Fruit fly (Drosophila melanogaster): Measurements from ENCODE around the gene msl-2.

The msl-2 gene

DNA sequence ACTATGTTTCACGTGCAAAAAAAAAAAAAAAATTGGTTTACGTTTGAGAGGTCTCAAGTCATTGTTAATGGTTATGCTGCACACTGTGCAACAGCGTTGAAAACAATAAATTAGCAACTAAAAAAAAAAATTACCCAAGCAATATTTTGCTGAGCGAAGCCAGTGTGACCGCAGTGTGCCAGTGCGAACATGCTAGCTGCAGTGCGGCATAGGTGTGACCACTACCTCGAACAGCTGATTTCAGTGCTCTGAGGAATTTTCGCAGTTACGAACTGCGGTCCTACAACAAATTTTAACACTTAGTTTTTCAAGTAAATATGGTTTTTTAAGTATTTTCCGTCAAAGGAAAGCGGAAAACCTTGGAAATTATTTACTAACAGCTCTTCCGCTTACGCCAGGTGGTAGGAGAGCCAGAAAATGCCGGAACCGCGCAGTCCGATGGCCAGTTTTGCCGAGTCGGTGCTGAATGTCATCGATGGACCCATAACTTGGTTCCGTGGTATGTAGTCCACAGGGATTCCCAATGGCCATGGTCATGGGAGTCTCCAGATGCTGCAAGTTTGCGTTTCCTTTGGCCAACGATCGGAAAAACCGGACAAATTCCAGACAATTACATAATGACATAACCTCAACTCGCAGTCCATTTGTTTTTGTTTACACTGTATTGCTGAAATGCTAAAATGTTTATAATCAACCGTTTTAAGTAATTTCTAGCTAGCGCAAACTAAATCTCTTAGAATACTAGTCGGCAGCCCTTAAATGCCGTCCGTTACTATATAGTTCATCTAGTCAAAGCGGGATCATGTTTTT, at the start of gene msl-2, which contains the start of gene ND-PDSW:
msl-2 (minus strand) TSS at position 195 of the 810 bp plus-strand sequence.
ND-PDSW (plus strand) TSS at position 240 of the 810 bp plus-strand sequence.
- peak; percentile 27 for TF ChIP-seq tj (GFP tag; optimal IDR thresholded peaks at IDR 0.05)
- peak; percentile 32 for TF ChIP-seq Mnt (GFP tag; optimal IDR thresholded peaks at IDR 0.05)
- TF ChIP-seq CG5204 (GFP tag; optimal IDR thresholded peaks at IDR 0.05), result no peak
- no peak for TF ChIP-seq Crg-1 (GFP tag; optimal IDR thresholded peaks at IDR 0.05)
- no peak for TF ChIP-seq toe (GFP tag; optimal IDR thresholded peaks at IDR 0.05)
- no peak for TF ChIP-seq CG33017 (tag; optimal IDR thresholded peaks at IDR 0.05)

DNA sequence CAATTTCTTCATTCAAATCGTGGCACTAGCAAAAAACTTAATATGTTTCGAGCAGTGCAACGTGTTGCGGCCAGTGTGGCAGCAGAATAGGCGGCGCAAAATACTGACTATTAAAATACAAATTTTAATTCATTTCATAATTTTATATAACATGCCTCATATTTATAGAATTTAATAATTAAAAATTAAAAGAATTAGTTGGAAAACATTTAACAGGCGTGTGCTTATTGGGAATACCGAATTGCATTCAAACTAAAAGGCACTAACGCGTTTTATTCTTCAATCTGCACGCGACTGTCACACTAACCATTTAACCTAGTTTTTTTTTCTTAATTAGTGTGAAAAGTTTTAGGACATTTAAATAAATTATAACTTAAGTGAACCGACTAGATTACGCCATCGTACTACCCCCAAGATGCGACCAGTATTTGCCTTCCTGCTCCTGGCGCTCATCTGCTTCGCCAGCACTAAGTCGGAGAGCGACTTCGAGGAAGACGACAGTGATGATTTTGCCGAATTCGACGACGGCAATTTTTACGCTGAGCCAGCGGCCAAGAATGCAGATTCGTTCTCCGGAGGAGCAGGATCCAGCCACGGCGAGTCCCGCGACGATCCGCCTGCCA, 48.8 kb upstream of the msl-2 start, which contains the start of the genes LeuRS and CG17593:
LeuRS (minus strand) TSS at position 88 of the 623 bp plus-strand sequence.
CG17593 (plus strand) TSS at position 304 of the 623 bp plus-strand sequence.
- TF ChIP-seq kay (GFP tag; ENCODE audit: borderline replicate concordance) (peak; percentile 76), tj (GFP tag; optimal IDR thresholded peaks at IDR 0.05) (peak; percentile 50), bab1 (GFP tag; optimal IDR thresholded peaks at IDR 0.05) (peak; percentile 9), CG7101 (tag; optimal IDR thresholded peaks at IDR 0.05) (no peak), Mnt (GFP tag; optimal IDR thresholded peaks at IDR 0.05) (peak; percentile 75)

DNA sequence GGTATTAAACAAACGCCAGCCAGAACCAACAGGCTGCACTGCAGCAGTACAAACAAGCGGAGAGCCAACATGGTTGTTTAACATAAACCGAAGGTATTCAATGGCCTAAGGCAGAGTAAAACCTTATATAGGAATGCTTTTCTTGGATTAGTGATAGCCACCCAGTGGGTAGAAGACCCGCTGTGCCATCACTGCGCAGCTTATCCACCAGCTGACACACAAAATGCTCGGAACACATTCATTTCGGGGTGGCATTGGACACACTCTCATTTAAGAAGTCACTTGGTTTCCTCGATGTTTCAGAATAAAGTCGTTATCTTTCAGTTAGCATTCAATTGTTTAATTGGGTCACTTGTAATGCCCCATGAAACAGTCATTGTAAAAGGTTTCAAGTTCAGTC, 44.1 kb upstream of the msl-2 start, which contains the start of gene CG31954:
CG31954 (minus strand) TSS at position 101 of the 400 bp plus-strand sequence.
- TF ChIP-seq tj (GFP tag; optimal IDR thresholded peaks at IDR 0.05) (no peak), Hr96 (GFP tag; optimal IDR thresholded peaks at IDR 0.05) (no peak), bab1 (GFP tag; optimal IDR thresholded peaks at IDR 0.05) (no peak), toe (GFP tag; optimal IDR thresholded peaks at IDR 0.05) (no peak), Clk (GFP tag; optimal IDR thresholded peaks at IDR 0.05) (no peak), CG1620 (GFP tag; optimal IDR thresholded peaks at IDR 0.05) (no peak), cic (GFP tag; optimal IDR thresholded peaks at IDR 0.05) (no peak), CG7101 (tag; optimal IDR thresholded peaks at IDR 0.05) (no peak)

DNA sequence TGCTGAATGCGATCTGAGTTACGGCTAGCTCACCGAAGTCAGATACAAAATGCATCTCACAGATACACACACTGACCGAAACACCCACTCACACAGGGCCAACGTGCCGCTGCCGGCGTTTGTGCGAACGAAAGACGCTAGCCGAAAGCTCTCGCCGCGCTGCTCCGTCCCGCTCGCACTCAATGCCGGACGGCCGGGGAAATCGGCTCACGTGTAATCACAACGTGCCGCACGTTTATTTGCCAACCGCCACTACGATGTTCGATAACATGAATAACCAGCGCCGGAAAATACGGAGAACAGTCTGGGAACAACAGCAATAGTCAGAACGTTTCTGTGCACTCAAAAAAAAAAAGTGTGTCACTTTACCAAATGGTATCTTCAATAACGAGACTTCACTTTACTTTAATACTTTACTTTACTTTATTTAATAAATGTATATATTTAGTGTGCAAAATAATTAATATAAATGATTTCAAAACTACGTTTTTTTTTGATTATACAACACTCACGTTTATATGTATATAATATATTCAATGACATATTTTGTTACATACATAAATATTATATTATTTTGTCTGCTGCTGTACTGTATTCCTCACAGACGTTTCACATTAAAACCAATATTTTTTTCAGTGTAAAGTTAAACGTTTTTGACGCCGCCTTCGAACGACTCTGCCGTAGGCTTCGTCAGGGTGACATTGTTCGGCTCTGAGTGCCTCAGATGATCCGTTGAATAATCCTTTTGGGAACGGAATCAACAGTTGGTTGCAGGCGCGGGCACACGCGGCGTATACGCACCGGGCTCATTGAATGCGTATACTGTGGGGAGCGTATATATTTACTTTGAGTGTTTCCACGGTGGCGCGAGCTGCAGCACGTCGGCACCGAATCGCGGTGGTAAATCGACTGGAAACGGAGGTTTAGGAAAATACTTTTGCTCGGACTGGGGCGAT, 41.6 kb upstream of the msl-2 start, which contains the start of gene tim:
tim (minus strand) TSS at position 911 of the 956 bp plus-strand sequence.
- peak; percentile 3 for TF ChIP-seq Crg-1 (GFP tag; optimal IDR thresholded peaks at IDR 0.05)
- TF ChIP-seq CG12768 (GFP tag; optimal IDR thresholded peaks at IDR 0.05), result peak; percentile 68
- peak; percentile 77 for TF ChIP-seq CG14711 (tag; optimal IDR thresholded peaks at IDR 0.05)
- no peak for TF ChIP-seq cnc (optimal IDR thresholded peaks at IDR 0.05)
- peak; percentile 36 for TF ChIP-seq toe (GFP tag; optimal IDR thresholded peaks at IDR 0.05)
- no peak for TF ChIP-seq CG1620 (GFP tag; optimal IDR thresholded peaks at IDR 0.05)
- peak; percentile 1 for TF ChIP-seq Hr96 (GFP tag; optimal IDR thresholded peaks at IDR 0.05)
- TF ChIP-seq bab1 (GFP tag; optimal IDR thresholded peaks at IDR 0.05), result peak; percentile 62
- TF ChIP-seq CG5204 (GFP tag; optimal IDR thresholded peaks at IDR 0.05), result peak; percentile 13
- peak; percentile 94 for TF ChIP-seq CG33017 (tag; optimal IDR thresholded peaks at IDR 0.05)
- TF ChIP-seq Mnt (GFP tag; optimal IDR thresholded peaks at IDR 0.05), result peak; percentile 89
- peak; percentile 94 for TF ChIP-seq CG7101 (tag; optimal IDR thresholded peaks at IDR 0.05)
- TF ChIP-seq CG11617 (GFP tag; optimal IDR thresholded peaks at IDR 0.05), result peak; percentile 95
- peak; percentile 59 for TF ChIP-seq ovo (GFP tag; optimal IDR thresholded peaks at IDR 0.05)
- TF ChIP-seq tj (GFP tag; optimal IDR thresholded peaks at IDR 0.05), result peak; percentile 52
- peak; percentile 90 for TF ChIP-seq CG7045 (GFP tag; optimal IDR thresholded peaks at IDR 0.05)
- TF ChIP-seq cic (GFP tag; optimal IDR thresholded peaks at IDR 0.05), result peak; percentile 92
- TF ChIP-seq kay (GFP tag; ENCODE audit: borderline replicate concordance), result peak; percentile 43
- TF ChIP-seq Clk (GFP tag; optimal IDR thresholded peaks at IDR 0.05), result peak; percentile 98
- peak; percentile 72 for TF ChIP-seq pad (GFP tag; optimal IDR thresholded peaks at IDR 0.05)

DNA sequence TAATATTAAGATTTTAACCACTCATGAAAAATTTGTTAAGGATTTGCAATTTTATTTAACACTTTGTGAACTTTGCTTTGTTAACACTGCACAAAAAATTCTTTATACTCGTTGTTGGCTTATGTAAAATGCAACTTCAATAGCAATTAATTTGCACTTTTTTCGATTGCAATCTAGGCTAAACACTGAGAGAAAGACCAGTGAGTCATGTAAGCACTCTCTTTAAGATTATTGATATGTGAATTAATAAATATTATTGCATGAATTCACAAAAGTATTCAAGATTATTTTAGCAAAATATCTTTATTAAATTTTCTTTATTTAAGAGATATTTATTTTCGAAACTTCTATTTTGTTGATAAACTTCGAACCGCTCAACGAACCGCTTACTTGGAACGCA, 40.9 kb upstream of the msl-2 start:
- TF ChIP-seq CG14711 (tag; optimal IDR thresholded peaks at IDR 0.05) (peak; percentile 12), CG33017 (tag; optimal IDR thresholded peaks at IDR 0.05) (no peak), kay (GFP tag; ENCODE audit: borderline replicate concordance) (peak; percentile 32), tj (GFP tag; optimal IDR thresholded peaks at IDR 0.05) (peak; percentile 69)

DNA sequence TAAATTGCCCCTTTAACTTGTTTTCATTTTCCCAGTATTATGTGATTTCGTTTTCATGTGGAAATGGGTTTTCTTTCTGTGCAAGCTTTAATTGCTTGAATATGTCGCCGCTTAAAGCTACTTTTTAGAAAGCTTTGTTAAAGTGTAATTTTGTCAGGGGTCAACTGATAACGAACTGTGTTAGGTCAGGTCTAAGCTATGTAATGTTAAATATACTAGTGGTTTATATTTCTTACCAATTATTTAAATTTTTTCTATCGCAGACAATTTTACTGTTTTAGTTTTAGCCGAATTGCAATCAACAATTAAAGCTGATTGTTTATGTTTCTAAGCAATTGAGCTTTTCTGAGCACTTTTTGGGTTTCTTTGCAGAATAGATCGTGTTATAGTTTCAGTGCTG, 40.4 kb upstream of the msl-2 start:
- peak; percentile 82 for TF ChIP-seq kay (GFP tag; ENCODE audit: borderline replicate concordance)
- no peak for TF ChIP-seq Hr96 (GFP tag; optimal IDR thresholded peaks at IDR 0.05)
- TF ChIP-seq CG5204 (GFP tag; optimal IDR thresholded peaks at IDR 0.05), result no peak
- TF ChIP-seq CG33017 (tag; optimal IDR thresholded peaks at IDR 0.05), result no peak

Data from whole organism, adult.